Fruit fly (Drosophila melanogaster): ENCODE data around the gene EAChm.

DNA sequence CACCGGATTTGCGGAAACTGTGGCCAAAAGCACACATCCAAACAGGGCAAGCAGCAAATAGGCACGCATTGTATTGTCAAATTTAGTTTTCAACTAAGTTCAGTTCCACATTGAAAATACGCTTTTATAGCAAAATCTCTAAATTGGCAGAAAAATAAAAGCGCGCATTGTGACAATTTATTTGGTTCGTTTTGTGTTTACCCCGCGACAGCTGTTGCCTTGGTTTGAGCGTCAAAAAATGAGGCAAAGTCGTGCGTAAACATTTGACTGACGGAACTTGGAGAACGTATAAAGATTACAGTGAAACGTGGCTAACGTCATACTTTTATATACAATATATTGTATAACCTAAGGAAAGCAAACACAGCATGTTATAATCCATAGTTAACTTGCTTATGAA, 542 bp upstream of the EAChm start, which contains the start of gene CG18649:
- TF ChIP-seq CG8478 (optimal IDR thresholded peaks at IDR 0.05) (no peak), psq (optimal IDR thresholded peaks at IDR 0.05) (no peak), EcR (GFP tag; optimal IDR thresholded peaks at IDR 0.05) (no peak)
